Fruit fly (Drosophila melanogaster) whole organism, embryonic: ENCODE data around the gene ppk.
A peak's percentile ranks its signal among the peaks of the same experiment; 100 is the strongest.

Source experiments
- Abd-B ChIP-seq: fragments of 200-800 bp; sonication (Bioruptor generic); optimal IDR thresholded peaks from 2 replicates; lab custom pipeline; 2018; ENCODE audit warnings: missing biosample characterization, mild to moderate bottlenecking, missing genetic modification characterization, moderate library complexity
- Adf1 ChIP-seq: fragments of 200-800 bp; sonication (Bioruptor generic); IDR thresholded peaks from 2 replicates; pipeline ENCODE4 v1.3.6; 2022; ENCODE audit warnings: missing biosample characterization, missing genetic modification characterization
- CG10366 ChIP-seq: fragments of 200-800 bp; sonication (Bioruptor generic); IDR thresholded peaks from 2 replicates; pipeline ENCODE4 v1.3.6; 2022; ENCODE audit warnings: missing biosample characterization, missing genetic modification characterization
- CG10543 ChIP-seq: fragments of 200-800 bp; sonication (Bioruptor generic); optimal IDR thresholded peaks from 3 replicates; lab custom pipeline; 2017; ENCODE audit warnings: missing biosample characterization, mild to moderate bottlenecking, missing genetic modification characterization, moderate library complexity
- CG12236 ChIP-seq: fragments of 200-800 bp; sonication (Bioruptor generic); optimal IDR thresholded peaks from 2 replicates; lab custom pipeline; 2016; ENCODE audit warnings: missing biosample characterization, missing genetic modification characterization
- CG12299 ChIP-seq: fragments of 200-800 bp; sonication (Bioruptor generic); optimal IDR thresholded peaks from 2 replicates; lab custom pipeline; 2018; ENCODE audit warnings: missing biosample characterization, mild to moderate bottlenecking, missing genetic modification characterization
- CG15514 ChIP-seq: fragments of 200-800 bp; sonication (Bioruptor generic); optimal IDR thresholded peaks from 3 replicates; lab custom pipeline; 2017; ENCODE audit warnings: missing biosample characterization, missing genetic modification characterization, mild to moderate bottlenecking, moderate library complexity, missing genetic modification reagents
- CG2199 ChIP-seq: fragments of 200-800 bp; sonication (Bioruptor generic); IDR thresholded peaks from 3 replicates; pipeline ENCODE4 v1.3.6; 2022; ENCODE audit warnings: missing biosample characterization, missing genetic modification characterization
- CG34422 ChIP-seq: fragments of 200-800 bp; sonication (Bioruptor generic); IDR thresholded peaks from 3 replicates; pipeline ENCODE4 v1.3.6; 2022; ENCODE audit warnings: missing biosample characterization, missing genetic modification characterization
- CG6654 ChIP-seq: fragments of 200-800 bp; sonication (Bioruptor generic); optimal IDR thresholded peaks from 2 replicates; lab custom pipeline; 2017; ENCODE audit warnings: missing biosample characterization, mild to moderate bottlenecking, missing genetic modification characterization
- CG6765 ChIP-seq: fragments of 200-800 bp; sonication (Bioruptor generic); optimal IDR thresholded peaks from 3 replicates; lab custom pipeline; 2017; ENCODE audit warnings: missing biosample characterization, mild to moderate bottlenecking, missing genetic modification characterization
- CG7839 ChIP-seq: fragments of 200-800 bp; sonication (Bioruptor generic); optimal IDR thresholded peaks from 3 replicates; lab custom pipeline; 2018; ENCODE audit warnings: missing biosample characterization, mild to moderate bottlenecking, missing genetic modification characterization, moderate library complexity
- CG8388 ChIP-seq: fragments of 200-800 bp; sonication (Bioruptor generic); optimal IDR thresholded peaks from 2 replicates; lab custom pipeline; 2019; ENCODE audit warnings: missing biosample characterization, mild to moderate bottlenecking, missing genetic modification characterization, moderate library complexity
- CG9876 ChIP-seq: fragments of 200-800 bp; sonication (Bioruptor generic); optimal IDR thresholded peaks from 2 replicates; lab custom pipeline; 2016; ENCODE audit warnings: missing biosample characterization, missing genetic modification characterization
- D19A ChIP-seq: fragments of 200-800 bp; optimal IDR thresholded peaks from 3 replicates; lab custom pipeline; 2019; ENCODE audit warnings: missing biosample characterization, mild to moderate bottlenecking, missing genetic modification characterization, moderate library complexity
- Dbx ChIP-seq: fragments of 200-800 bp; sonication (Bioruptor generic); IDR thresholded peaks from 3 replicates; pipeline ENCODE4 v1.3.6; 2022; ENCODE audit warnings: missing biosample characterization, missing genetic modification characterization
- Doc3 ChIP-seq: fragments of 200-800 bp; sonication (Bioruptor generic); IDR thresholded peaks from 3 replicates; pipeline ENCODE4 v1.3.6; 2022; ENCODE audit warnings: missing biosample characterization, missing genetic modification characterization; ENCODE audit not compliant: partially characterized antibody
- GATAe ChIP-seq: fragments of 200-800 bp; sonication (Bioruptor generic); conservative IDR thresholded peaks from 2 replicates; pipeline ENCODE4 v1.3.6; 2022; ENCODE audit warnings: missing biosample characterization, missing genetic modification characterization
- HLH54F ChIP-seq: fragments of 200-800 bp; sonication (Bioruptor generic); optimal IDR thresholded peaks from 3 replicates; lab custom pipeline; 2016; ENCODE audit warnings: missing biosample characterization, missing genetic modification characterization
- Mad ChIP-seq: fragments of 200-800 bp; sonication (Bioruptor generic); optimal IDR thresholded peaks from 2 replicates; lab custom pipeline; 2016; ENCODE audit warnings: missing biosample characterization, missing genetic modification characterization
- Pdp1 ChIP-seq, 2 experiments: fragments of 200-800 bp; sonication (Bioruptor generic); optimal IDR thresholded peaks; 3 replicates each; lab custom pipeline; 2016; ENCODE audit warnings: missing biosample characterization in 2 of 2, missing genetic modification characterization in 2 of 2, mild to moderate bottlenecking in 1 of 2, moderate library complexity in 1 of 2
- Ssrp ChIP-seq: fragments of 200-800 bp; sonication (Bioruptor generic); optimal IDR thresholded peaks from 2 replicates; lab custom pipeline; 2018; ENCODE audit warnings: missing biosample characterization, mild to moderate bottlenecking, missing genetic modification characterization, moderate library complexity
- Xbp1 ChIP-seq: fragments of 200-800 bp; sonication (Bioruptor generic); optimal IDR thresholded peaks from 3 replicates; lab custom pipeline; 2016; ENCODE audit warnings: missing biosample characterization, mild to moderate bottlenecking, missing genetic modification characterization
- abd-A ChIP-seq: fragments of 200-800 bp; sonication (Bioruptor generic); optimal IDR thresholded peaks from 3 replicates; lab custom pipeline; 2019; ENCODE audit warnings: missing biosample characterization, mild to moderate bottlenecking, missing genetic modification characterization, moderate library complexity
- al ChIP-seq: fragments of 200-800 bp; sonication (Bioruptor generic); IDR thresholded peaks from 2 replicates; pipeline ENCODE4 v1.3.6; 2022; ENCODE audit warnings: missing biosample characterization, missing genetic modification characterization
- ara ChIP-seq: fragments of 200-800 bp; sonication (Bioruptor generic); IDR thresholded peaks from 2 replicates; pipeline ENCODE4 v1.3.6; 2022; ENCODE audit warnings: missing biosample characterization, missing genetic modification characterization
- cato ChIP-seq: fragments of 200-800 bp; sonication (Bioruptor generic); optimal IDR thresholded peaks from 2 replicates; lab custom pipeline; 2016; ENCODE audit warnings: missing biosample characterization, missing genetic modification characterization, borderline replicate concordance
- ci ChIP-seq: fragments of 200-800 bp; sonication (Bioruptor generic); IDR thresholded peaks from 3 replicates; pipeline ENCODE4 v1.3.6; 2022; ENCODE audit warnings: missing biosample characterization, missing genetic modification characterization
- dan ChIP-seq: fragments of 200-800 bp; sonication (Bioruptor generic); IDR thresholded peaks from 2 replicates; pipeline ENCODE4 v1.3.6; 2022; ENCODE audit warnings: missing biosample characterization, missing genetic modification characterization
- disco-r ChIP-seq: fragments of 200-800 bp; sonication (Bioruptor generic); optimal IDR thresholded peaks from 2 replicates; lab custom pipeline; 2016; ENCODE audit warnings: missing biosample characterization, missing genetic modification characterization
- exex ChIP-seq: fragments of 200-800 bp; sonication (Bioruptor generic); optimal IDR thresholded peaks from 4 replicates; lab custom pipeline; 2018; ENCODE audit warnings: missing biosample characterization, mild to moderate bottlenecking, missing genetic modification characterization, moderate library complexity
- ftz-f1 ChIP-seq: fragments of 200-800 bp; sonication (Bioruptor generic); optimal IDR thresholded peaks from 2 replicates; lab custom pipeline; 2016; ENCODE audit warnings: missing biosample characterization, missing genetic modification characterization
- ind ChIP-seq: fragments of 200-800 bp; sonication (Bioruptor generic); optimal IDR thresholded peaks from 3 replicates; lab custom pipeline; 2016; ENCODE audit warnings: missing biosample characterization, missing genetic modification characterization
- inv ChIP-seq: fragments of 200-800 bp; sonication (Bioruptor generic); IDR thresholded peaks from 2 replicates; pipeline ENCODE4 v1.3.6; 2022; ENCODE audit warnings: missing biosample characterization, missing genetic modification characterization; ENCODE audit not compliant: partially characterized antibody
- jumu ChIP-seq: fragments of 200-800 bp; sonication (Bioruptor generic); optimal IDR thresholded peaks from 3 replicates; lab custom pipeline; 2016; ENCODE audit warnings: missing biosample characterization, missing genetic modification characterization
- lilli ChIP-seq: fragments of 200-800 bp; sonication (Bioruptor generic); optimal IDR thresholded peaks from 3 replicates; lab custom pipeline; 2016; ENCODE audit warnings: missing biosample characterization, missing genetic modification characterization
- lola ChIP-seq, 3 experiments: fragments of >200 bp in 2 of 3; fragments of 200-800 bp in 1 of 3; sonication (Bioruptor generic) in 1 of 3; optimal IDR thresholded peaks; 2 replicates each; lab custom pipeline; 2017 to 2019; ENCODE audit warnings: missing biosample characterization in 3 of 3, missing genetic modification characterization in 3 of 3, mild to moderate bottlenecking in 1 of 3, moderate library complexity in 1 of 3
- onecut ChIP-seq: fragments of 200-800 bp; sonication (Bioruptor generic); IDR thresholded peaks from 2 replicates; pipeline ENCODE4 v1.3.6; 2022; ENCODE audit warnings: missing biosample characterization, missing genetic modification characterization
- ranshi ChIP-seq: fragments of 200-800 bp; sonication (Bioruptor generic); IDR thresholded peaks from 2 replicates; pipeline ENCODE4 v1.3.6; 2022; ENCODE audit warnings: missing biosample characterization, missing genetic modification characterization
- sd ChIP-seq: fragments of 200-800 bp; sonication (Bioruptor generic); optimal IDR thresholded peaks from 3 replicates; lab custom pipeline; 2018; ENCODE audit warnings: missing biosample characterization, mild to moderate bottlenecking, missing genetic modification characterization, moderate library complexity
- sens ChIP-seq: fragments of 200-800 bp; sonication (Bioruptor generic); peaks from one replicate; lab custom pipeline; 2016; ENCODE audit warnings: missing biosample characterization, missing genetic modification characterization
- sna ChIP-seq: fragments of 200-800 bp; sonication (Bioruptor generic); IDR thresholded peaks from 2 replicates; pipeline ENCODE4 v1.3.6; 2022; ENCODE audit warnings: missing biosample characterization, missing genetic modification characterization; ENCODE audit not compliant: partially characterized antibody
- sug ChIP-seq: fragments of 200-800 bp; optimal IDR thresholded peaks from 2 replicates; lab custom pipeline; 2019; ENCODE audit warnings: missing biosample characterization, mild to moderate bottlenecking, missing genetic modification characterization, moderate library complexity
- trem ChIP-seq: fragments of 200-800 bp; optimal IDR thresholded peaks from 3 replicates; lab custom pipeline; 2019; ENCODE audit warnings: missing biosample characterization, mild to moderate bottlenecking, missing genetic modification characterization, moderate library complexity
- tx ChIP-seq: fragments of 200-800 bp; sonication (Bioruptor generic); optimal IDR thresholded peaks from 2 replicates; lab custom pipeline; 2016; ENCODE audit warnings: missing biosample characterization, missing genetic modification characterization
- unpg ChIP-seq: fragments of 200-800 bp; sonication (Bioruptor generic); optimal IDR thresholded peaks from 3 replicates; lab custom pipeline; 2018; ENCODE audit warnings: missing biosample characterization, mild to moderate bottlenecking, missing genetic modification characterization, moderate library complexity

ppk gene

DNA sequence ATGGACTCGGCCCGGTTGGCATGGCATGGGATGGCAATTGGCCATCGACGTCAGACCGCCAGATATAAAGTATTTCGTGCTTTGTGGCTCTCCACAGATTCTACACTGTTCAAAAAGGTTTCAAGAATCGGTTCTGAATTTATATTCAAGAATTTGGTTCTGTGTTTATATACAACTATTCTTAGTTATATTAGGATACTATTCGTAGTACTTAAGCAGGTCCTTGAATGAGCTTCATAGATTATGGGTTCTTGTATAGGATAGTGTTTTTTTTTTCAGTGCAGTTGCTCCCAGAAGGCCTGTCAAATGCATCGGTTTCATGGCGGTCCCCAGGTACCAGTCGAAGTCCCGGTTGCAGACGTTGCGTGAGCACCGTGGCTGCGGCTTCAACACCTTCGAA lies 5.5 kb upstream of the ppk start (continued):
- TF ChIP-seq CG34422 (GFP tag; lab: Robert Waterston, UW): no peak
- peak in 1 of 3 experiments; percentile 41 for TF ChIP-seq lola (GFP tag; optimal IDR thresholded peaks at IDR 0.05; lab: Kevin White, UChicago)
- TF ChIP-seq ci (GFP tag; lab: Robert Waterston, UW): 0 out of 3 replicates have a peak, but pooled peaks have one; percentile 19
- 0 out of 2 replicates have a peak, but pooled peaks have one; percentile 16 for TF ChIP-seq dan (GFP tag; lab: Robert Waterston, UW)
- no peak for TF ChIP-seq Abd-B
- peak; percentile 16 for TF ChIP-seq CG7839
- peak; percentile 37; the same call in 1 of the 2 replicates for TF ChIP-seq ara (GFP tag; lab: Robert Waterston, UW)
- TF ChIP-seq unpg (GFP tag; lab: Kevin White, UChicago): peak; percentile 30
- TF ChIP-seq Dbx (GFP tag; lab: Robert Waterston, UW): no peak

dm6 chr2L:14381881-14382280 lies 909 bp upstream of the ppk start:
- peak; percentile 21; the same call in 1 of the 2 replicates for TF ChIP-seq inv (GFP tag; lab: Robert Waterston, UW)
- TF ChIP-seq CG9876 (GFP tag; lab: Kevin White, UChicago): no peak
- 0 out of 3 replicates have a peak, but pooled peaks have one; percentile 20 for TF ChIP-seq CG2199
- TF ChIP-seq Doc3 (GFP tag; lab: Robert Waterston, UW): no peak
- TF ChIP-seq exex: no peak
- no peak for TF ChIP-seq Xbp1
- no peak for TF ChIP-seq D19A (tag; lab: Kevin White, UChicago)
- no peak for TF ChIP-seq abd-A (tag; lab: Kevin White, UChicago)
- TF ChIP-seq jumu (GFP tag; lab: Kevin White, UChicago): no peak
- TF ChIP-seq GATAe (GFP tag; lab: Robert Waterston, UW): no peak
- no peak for TF ChIP-seq tx
- peak; percentile 1 for TF ChIP-seq sens (GFP tag; lab: Kevin White, UChicago)
- TF ChIP-seq CG10366: no peak

dm6 chr2L:14376484-14377254 lies 4.3 kb downstream of the ppk start:
- TF ChIP-seq ind (peak; percentile 32), CG12236 (GFP tag; lab: Kevin White, UChicago) (no peak), HLH54F (GFP tag; lab: Kevin White, UChicago) (peak; percentile 1), Mad (peak; percentile 7), sna (GFP tag; lab: Robert Waterston, UW) (no peak), Adf1 (GFP tag; lab: Robert Waterston, UW) (no peak), disco-r (GFP tag; lab: Kevin White, UChicago) (no peak), sug (peak; percentile 7), CG8388 (GFP tag; lab: Kevin White, UChicago) (no peak), sens (GFP tag; lab: Kevin White, UChicago) (peak; percentile 31), Pdp1 (GFP tag; optimal IDR thresholded peaks at IDR 0.05; lab: Kevin White, UChicago) (peak in 1 of 2 experiments; percentile 21), ranshi (GFP tag; lab: Robert Waterston, UW) (no peak), ci (GFP tag; lab: Robert Waterston, UW) (no peak), ftz-f1 (GFP tag; lab: Kevin White, UChicago) (no peak), CG12299 (tag; lab: Kevin White, UChicago) (no peak), CG15514 (GFP tag; lab: Kevin White, UChicago) (no peak), trem (tag; lab: Kevin White, UChicago) (no peak), dan (GFP tag; lab: Robert Waterston, UW) (no peak), lilli (GFP tag; lab: Kevin White, UChicago) (peak; percentile 52), al (GFP tag; lab: Robert Waterston, UW) (no peak), cato (GFP tag; lab: Kevin White, UChicago) (no peak), CG10543 (no peak), Doc3 (GFP tag; lab: Robert Waterston, UW) (no peak), sd (tag; lab: Kevin White, UChicago) (peak; percentile 91), CG6765 (GFP tag; lab: Kevin White, UChicago) (no peak), onecut (GFP tag; lab: Robert Waterston, UW) (no peak), CG6654 (peak; percentile 28), Ssrp (peak; percentile 42)
